Worm (Caenorhabditis elegans) whole organism, L1 larva: ENCODE results near the gene Y51A2A.5.

ENCODE experiments used
- C34B4.2 ChIP-seq: sonication (generic microtip); optimal IDR thresholded peaks from 2 replicates; lab custom pipeline; 2017; ENCODE audit warnings: mild to moderate bottlenecking, missing genetic modification characterization, missing compliant biosample characterization
- F16B12.6 ChIP-seq: fragments of 150-350 bp; optimal IDR thresholded peaks from 2 replicates; lab custom pipeline; 2014; ENCODE audit warnings: missing biosample characterization, missing genetic modification characterization
- Y116A8C.19 ChIP-seq: sonication (generic microtip); optimal IDR thresholded peaks from 2 replicates; lab custom pipeline; 2016; ENCODE audit warnings: missing compliant biosample characterization, missing genetic modification characterization, borderline replicate concordance
- alr-1 ChIP-seq: fragments of 200-800 bp; sonication (Bioruptor generic); optimal IDR thresholded peaks from 2 replicates; lab custom pipeline; 2018; ENCODE audit warnings: borderline replicate concordance, mild to moderate bottlenecking, missing genetic modification characterization, missing compliant biosample characterization
- blmp-1 ChIP-seq: fragments of 150-350 bp; optimal IDR thresholded peaks from 2 replicates; lab custom pipeline; 2014; ENCODE audit warnings: missing biosample characterization, missing genetic modification characterization
- dpl-1 ChIP-seq, 3 experiments: fragments of 150-350 bp in 2 of 3; sonication (generic microtip) in 1 of 3; optimal IDR thresholded peaks; 2 replicates each; lab custom pipeline; 2014 to 2017; ENCODE audit warnings: missing biosample characterization in 3 of 3, missing genetic modification characterization in 3 of 3, missing genetic modification reagents in 3 of 3
- efl-1 ChIP-seq, 4 experiments: fragments of 150-350 bp; optimal IDR thresholded peaks in 3 of 4; peaks in 1 of 4; 1 replicate in 1 of 4; 2 replicates in 3 of 4; lab custom pipeline; 2014; ENCODE audit warnings: missing biosample characterization in 2 of 4, missing genetic modification characterization in 2 of 4, missing genetic modification reagents in 2 of 4
- elt-2 ChIP-seq: sonication (generic microtip); optimal IDR thresholded peaks from 2 replicates; lab custom pipeline; 2016; ENCODE audit warnings: missing genetic modification characterization, mild to moderate bottlenecking, inconsistent platforms, missing compliant biosample characterization, missing genetic modification reagents
- ets-5 ChIP-seq: fragments of 200-800 bp; sonication (Bioruptor generic); IDR thresholded peaks from 2 replicates; pipeline ENCODE4 v1.3.6; 2022; ENCODE audit warnings: missing genetic modification characterization, missing compliant biosample characterization
- fkh-8 ChIP-seq: sonication (generic microtip); optimal IDR thresholded peaks from 2 replicates; lab custom pipeline; 2016; ENCODE audit warnings: mild to moderate bottlenecking, missing genetic modification characterization, missing compliant biosample characterization
- grh-1 ChIP-seq: fragments of 200-800 bp; sonication (Bioruptor generic); IDR thresholded peaks from 2 replicates; pipeline ENCODE4 v1.3.6; 2022; ENCODE audit warnings: missing genetic modification reagents, missing genetic modification characterization, missing compliant biosample characterization
- hlh-4 ChIP-seq: sonication (generic microtip); optimal IDR thresholded peaks from 2 replicates; lab custom pipeline; 2016; ENCODE audit warnings: mild to moderate bottlenecking, missing genetic modification characterization, missing compliant biosample characterization
- hpl-2 ChIP-seq: fragments of 150-350 bp; optimal IDR thresholded peaks from 2 replicates; lab custom pipeline; 2014; ENCODE audit warnings: missing biosample characterization, missing genetic modification reagents, missing genetic modification characterization
- irx-1 ChIP-seq: sonication (generic microtip); optimal IDR thresholded peaks from 2 replicates; lab custom pipeline; 2016; ENCODE audit warnings: missing genetic modification characterization, missing compliant biosample characterization
- jun-1 ChIP-seq: fragments of 150-350 bp; optimal IDR thresholded peaks from 2 replicates; lab custom pipeline; 2014; ENCODE audit warnings: missing biosample characterization, missing genetic modification reagents, missing genetic modification characterization
- lin-14 ChIP-seq: fragments of 200-800 bp; sonication (Bioruptor generic); optimal IDR thresholded peaks from 2 replicates; lab custom pipeline; 2018; ENCODE audit warnings: mild to moderate bottlenecking, missing genetic modification characterization, moderate library complexity, missing compliant biosample characterization
- lin-35 ChIP-seq, 2 experiments: fragments of 150-350 bp; optimal IDR thresholded peaks; 2 replicates each; lab custom pipeline; 2014; ENCODE audit warnings: missing biosample characterization in 2 of 2, missing genetic modification characterization in 2 of 2, missing genetic modification reagents in 2 of 2
- lin-39 ChIP-seq: fragments of 150-350 bp; optimal IDR thresholded peaks from 2 replicates; lab custom pipeline; 2014; ENCODE audit warnings: missing biosample characterization, missing genetic modification reagents, missing genetic modification characterization
- lir-3 ChIP-seq: sonication (generic microtip); optimal IDR thresholded peaks from 2 replicates; lab custom pipeline; 2016; ENCODE audit warnings: mild to moderate bottlenecking, missing genetic modification characterization, moderate library complexity, missing compliant biosample characterization; ENCODE audit not compliant: poor library complexity
- lsy-2 ChIP-seq, 2 experiments: fragments of 150-350 bp; optimal IDR thresholded peaks; 2 replicates each; lab custom pipeline; 2014; ENCODE audit warnings: missing biosample characterization in 2 of 2, missing genetic modification characterization in 2 of 2
- mdl-1 ChIP-seq, 2 experiments: fragments of 150-350 bp; optimal IDR thresholded peaks; 2 replicates each; lab custom pipeline; 2014 to 2017; ENCODE audit warnings: missing biosample characterization in 2 of 2, missing genetic modification characterization in 2 of 2, inconsistent platforms in 1 of 2
- nhr-11 ChIP-seq: fragments of 150-350 bp; optimal IDR thresholded peaks from 2 replicates; lab custom pipeline; 2014; ENCODE audit warnings: missing biosample characterization, missing genetic modification characterization
- nhr-12 ChIP-seq: sonication (generic microtip); optimal IDR thresholded peaks from 2 replicates; lab custom pipeline; 2017; ENCODE audit warnings: missing biosample characterization, missing genetic modification characterization
- nhr-19 ChIP-seq: fragments of 200-800 bp; sonication (Bioruptor generic); conservative IDR thresholded peaks from 2 replicates; pipeline ENCODE4 v1.3.6; 2022; ENCODE audit warnings: missing genetic modification characterization, missing compliant biosample characterization
- nhr-20 ChIP-seq: sonication (generic microtip); optimal IDR thresholded peaks from 2 replicates; lab custom pipeline; 2016; ENCODE audit warnings: mild to moderate bottlenecking, missing genetic modification characterization, missing compliant biosample characterization
- nhr-28 ChIP-seq: fragments of 150-350 bp; optimal IDR thresholded peaks from 2 replicates; lab custom pipeline; 2014; ENCODE audit warnings: missing biosample characterization, missing genetic modification characterization
- nhr-47 ChIP-seq: sonication (generic microtip); optimal IDR thresholded peaks from 2 replicates; lab custom pipeline; 2016; ENCODE audit warnings: mild to moderate bottlenecking, missing genetic modification characterization, moderate library complexity, missing compliant biosample characterization
- nhr-71 ChIP-seq: sonication (generic microtip); optimal IDR thresholded peaks from 2 replicates; lab custom pipeline; 2016; ENCODE audit warnings: mild to moderate bottlenecking, missing genetic modification characterization, moderate library complexity, missing compliant biosample characterization
- nhr-84 ChIP-seq: sonication (generic microtip); optimal IDR thresholded peaks from 2 replicates; lab custom pipeline; 2017; ENCODE audit warnings: missing biosample characterization, missing genetic modification characterization
- rnt-1 ChIP-seq: sonication (generic microtip); optimal IDR thresholded peaks from 2 replicates; lab custom pipeline; 2016; ENCODE audit warnings: mild to moderate bottlenecking, missing genetic modification characterization, moderate library complexity, missing compliant biosample characterization
- snpc-4 ChIP-seq: fragments of 150-350 bp; optimal IDR thresholded peaks from 2 replicates; lab custom pipeline; 2014; ENCODE audit warnings: missing biosample characterization, missing genetic modification characterization
- snu-23 ChIP-seq: sonication (generic microtip); optimal IDR thresholded peaks from 2 replicates; lab custom pipeline; 2016; ENCODE audit warnings: missing genetic modification characterization, missing compliant biosample characterization
- sup-37 ChIP-seq: fragments of 200-800 bp; sonication (Bioruptor generic); optimal IDR thresholded peaks from 2 replicates; lab custom pipeline; 2018; ENCODE audit warnings: mild to moderate bottlenecking, missing genetic modification characterization, missing compliant biosample characterization
- swsn-7 ChIP-seq: sonication (generic microtip); optimal IDR thresholded peaks from 2 replicates; lab custom pipeline; 2016; ENCODE audit warnings: missing genetic modification characterization, missing compliant biosample characterization
- tlp-1 ChIP-seq: fragments of 150-350 bp; optimal IDR thresholded peaks from 2 replicates; lab custom pipeline; 2014; ENCODE audit warnings: missing biosample characterization, missing genetic modification characterization
- unc-62 ChIP-seq: fragments of 150-350 bp; optimal IDR thresholded peaks from 2 replicates; lab custom pipeline; 2014; ENCODE audit warnings: missing biosample characterization, missing genetic modification reagents, missing genetic modification characterization
- unc-86 ChIP-seq: sonication (generic microtip); optimal IDR thresholded peaks from 2 replicates; lab custom pipeline; 2016; ENCODE audit warnings: missing genetic modification characterization, missing compliant biosample characterization
- zip-4 ChIP-seq: fragments of 200-800 bp; sonication (Bioruptor generic); optimal IDR thresholded peaks from 2 replicates; lab custom pipeline; 2018; ENCODE audit warnings: mild to moderate bottlenecking, missing genetic modification characterization, moderate library complexity, missing compliant biosample characterization
- ztf-11 ChIP-seq, 2 experiments: sonication (generic microtip); optimal IDR thresholded peaks; 2 replicates each; lab custom pipeline; 2016 to 2017; ENCODE audit warnings: missing genetic modification characterization in 2 of 2, missing biosample characterization in 1 of 2, missing compliant biosample characterization in 1 of 2
- ztf-4 ChIP-seq: fragments of 150-350 bp; optimal IDR thresholded peaks from 2 replicates; lab custom pipeline; 2014; ENCODE audit warnings: missing biosample characterization, missing genetic modification characterization

Gene Y51A2A.5

ce11 chrV:18265514-18265913, 33.1 kb upstream of the Y51A2A.5 start:
- TF ChIP-seq nhr-20 (tag; lab: Kevin White, UChicago) (no peak), mdl-1 (tag; optimal IDR thresholded peaks at IDR 0.05; lab: Kevin White, UChicago) (no peak), unc-62 (GFP tag; lab: Kevin White, UChicago) (no peak), efl-1 (optimal IDR thresholded peaks at IDR 0.05; lab: Kevin White, UChicago) (no peak), efl-1 (GFP tag; optimal IDR thresholded peaks at IDR 0.05 in 1 of 2; lab: Kevin White, UChicago) (peak in 1 of 2 experiments; percentile 75)

ce11 chrV:18266238-18266637, 32.4 kb upstream of the Y51A2A.5 start, which contains the start of gene R10E8.6:
Gene R10E8.6, minus strand, starts transcription at chrV:18266391.
- TF ChIP-seq F16B12.6 (tag; lab: Kevin White, UChicago) = no peak
- TF ChIP-seq nhr-47 (tag; lab: Kevin White, UChicago) = no peak
- peak; percentile 78 for TF ChIP-seq elt-2 (tag; lab: Kevin White, UChicago)
- TF ChIP-seq lsy-2 (tag; optimal IDR thresholded peaks at IDR 0.05; lab: Kevin White, UChicago) = no peak
- TF ChIP-seq nhr-19 (GFP tag; lab: Robert Waterston, UW) = no peak
- TF ChIP-seq efl-1 (optimal IDR thresholded peaks at IDR 0.05; lab: Kevin White, UChicago) = no peak
- peak in 1 of 2 experiments; percentile 36 for TF ChIP-seq efl-1 (GFP tag; optimal IDR thresholded peaks at IDR 0.05 in 1 of 2; lab: Kevin White, UChicago)
- no peak for TF ChIP-seq ztf-11 (tag; optimal IDR thresholded peaks at IDR 0.05; lab: Kevin White, UChicago)
- TF ChIP-seq unc-86 (tag; lab: Kevin White, UChicago) = no peak
- TF ChIP-seq Y116A8C.19 (tag; lab: Kevin White, UChicago) = no peak
- TF ChIP-seq tlp-1 (tag; lab: Kevin White, UChicago) = peak; percentile 52
- TF ChIP-seq lin-35 (GFP tag; optimal IDR thresholded peaks at IDR 0.05; lab: Kevin White, UChicago) = peak in 1 of 2 experiments; percentile 29
- TF ChIP-seq nhr-11 (tag; lab: Kevin White, UChicago) = no peak

ce11 chrV:18268744-18269143, 29.9 kb upstream of the Y51A2A.5 start, which contains the start of gene fbxa-213:
Gene fbxa-213, minus strand, starts transcription at chrV:18268844.
- TF ChIP-seq nhr-12 (no peak), fkh-8 (no peak), hlh-4 (no peak), lin-39 (tag; lab: Kevin White, UChicago) (no peak), lin-35 (GFP tag; optimal IDR thresholded peaks at IDR 0.05; lab: Kevin White, UChicago) (no peak), blmp-1 (tag; lab: Kevin White, UChicago) (no peak), swsn-7 (tag; lab: Kevin White, UChicago) (no peak), snu-23 (GFP tag; lab: Kevin White, UChicago) (no peak), nhr-71 (tag; lab: Kevin White, UChicago) (no peak)

DNA sequence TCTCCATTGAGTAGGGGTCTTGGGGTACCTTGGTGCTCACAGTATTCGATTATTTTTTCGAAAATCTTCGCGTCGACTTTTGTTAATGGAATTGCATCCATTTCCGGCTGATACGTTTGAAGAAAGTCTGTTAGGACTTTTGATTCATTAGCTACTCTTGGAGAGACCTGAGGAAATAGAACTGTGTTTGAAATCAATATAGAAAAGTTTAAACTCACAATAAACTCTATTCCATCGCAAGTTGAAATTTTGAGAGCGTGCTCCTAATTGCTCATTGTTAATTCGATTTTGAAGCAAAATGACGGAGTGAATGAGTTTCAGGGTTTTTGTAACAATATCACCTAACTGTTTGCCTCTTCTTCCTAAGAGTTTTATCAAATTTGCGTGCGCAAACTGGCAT, 28.7 kb upstream of the Y51A2A.5 start, which contains the start of gene skr-6:
Gene skr-6, minus strand, starts transcription at position 101 of the 400 bp plus-strand sequence.
- TF ChIP-seq alr-1 (tag; lab: Kevin White, UChicago) (no peak), irx-1 (no peak), zip-4 (GFP tag; lab: Kevin White, UChicago) (no peak), hpl-2 (no peak), lin-39 (tag; lab: Kevin White, UChicago) (no peak), lin-14 (GFP tag; lab: Kevin White, UChicago) (no peak), nhr-28 (tag; lab: Kevin White, UChicago) (no peak), grh-1 (GFP tag; lab: Robert Waterston, UW) (no peak), dpl-1 (GFP tag; optimal IDR thresholded peaks at IDR 0.05; lab: Kevin White, UChicago) (no peak), ets-5 (GFP tag; lab: Robert Waterston, UW) (no peak), lir-3 (no peak), jun-1 (tag; lab: Kevin White, UChicago) (no peak), sup-37 (GFP tag; lab: Kevin White, UChicago) (no peak), rnt-1 (tag; lab: Kevin White, UChicago) (no peak), C34B4.2 (tag; lab: Kevin White, UChicago) (no peak), snpc-4 (tag; lab: Kevin White, UChicago) (no peak), nhr-84 (no peak), ztf-4 (tag; lab: Kevin White, UChicago) (no peak)
- TF ChIP-seq, all 84 proteins: peak for 0
